Fruit fly (Drosophila melanogaster) whole organism, embryonic: ENCODE data around the gene CG6656.

Experiments
- Ada2b ChIP-seq: fragments of 200-800 bp; sonication (Bioruptor generic); IDR thresholded peaks from 2 replicates; pipeline ENCODE4 v1.3.6; 2022; ENCODE audit warnings: missing biosample characterization, missing genetic modification characterization
- Adf1 ChIP-seq: fragments of 200-800 bp; sonication (Bioruptor generic); IDR thresholded peaks from 2 replicates; pipeline ENCODE4 v1.3.6; 2022; ENCODE audit warnings: missing biosample characterization, missing genetic modification characterization
- Atf-2 ChIP-seq: fragments of 200-800 bp; sonication (Bioruptor generic); optimal IDR thresholded peaks from 2 replicates; lab custom pipeline; 2016; ENCODE audit warnings: missing biosample characterization, missing genetic modification characterization
- B-H1 ChIP-seq: fragments of 200-800 bp; sonication (Bioruptor generic); IDR thresholded peaks from 3 replicates; pipeline ENCODE4 v1.3.6; 2022; ENCODE audit warnings: missing biosample characterization, missing genetic modification characterization
- CG10147 ChIP-seq: fragments of 200-800 bp; sonication (Bioruptor generic); optimal IDR thresholded peaks from 2 replicates; lab custom pipeline; 2019; ENCODE audit warnings: missing biosample characterization, mild to moderate bottlenecking, missing genetic modification characterization, moderate library complexity
- CG11398 ChIP-seq: fragments of 200-800 bp; sonication (Bioruptor generic); optimal IDR thresholded peaks from 2 replicates; lab custom pipeline; 2016; ENCODE audit warnings: missing biosample characterization, missing genetic modification characterization
- CG11695 ChIP-seq: fragments of 200-800 bp; sonication (Bioruptor generic); IDR thresholded peaks from 3 replicates; pipeline ENCODE4 v1.3.6; 2022; ENCODE audit warnings: missing biosample characterization, missing genetic modification characterization
- CG14014 ChIP-seq: fragments of 200-800 bp; sonication (Bioruptor generic); IDR thresholded peaks from 2 replicates; pipeline ENCODE4 v1.3.6; 2022; ENCODE audit warnings: missing biosample characterization, missing genetic modification characterization
- CG16779 ChIP-seq: fragments of 200-800 bp; sonication (Bioruptor generic); IDR thresholded peaks from 2 replicates; pipeline ENCODE4 v1.3.6; 2022; ENCODE audit warnings: missing biosample characterization, missing genetic modification characterization
- CG18619 ChIP-seq: fragments of 200-800 bp; sonication (Bioruptor generic); optimal IDR thresholded peaks from 3 replicates; lab custom pipeline; 2017; ENCODE audit warnings: missing biosample characterization, mild to moderate bottlenecking, missing genetic modification characterization
- CG30020 ChIP-seq: fragments of 200-800 bp; optimal IDR thresholded peaks from 2 replicates; lab custom pipeline; 2019; ENCODE audit warnings: missing biosample characterization, mild to moderate bottlenecking, missing genetic modification characterization, moderate library complexity
- CG31365 ChIP-seq: fragments of 200-800 bp; sonication (Bioruptor generic); optimal IDR thresholded peaks from 2 replicates; lab custom pipeline; 2018; ENCODE audit warnings: missing biosample characterization, mild to moderate bottlenecking, missing genetic modification characterization
- CG33557 ChIP-seq: fragments of 200-800 bp; sonication (Bioruptor generic); optimal IDR thresholded peaks from 2 replicates; lab custom pipeline; 2019; ENCODE audit warnings: missing biosample characterization, mild to moderate bottlenecking, missing genetic modification characterization, moderate library complexity
- CG6689 ChIP-seq: fragments of 200-800 bp; sonication (Bioruptor generic); IDR thresholded peaks from 2 replicates; pipeline ENCODE4 v1.3.6; 2022; ENCODE audit warnings: missing biosample characterization, missing genetic modification characterization
- CG8290 ChIP-seq, 3 experiments: fragments of 200-800 bp; sonication (Bioruptor generic); optimal IDR thresholded peaks; 2 replicates each; lab custom pipeline; 2016 to 2019; ENCODE audit warnings: missing biosample characterization in 3 of 3, missing genetic modification characterization in 3 of 3, mild to moderate bottlenecking in 2 of 3, moderate library complexity in 1 of 3
- CG8944 ChIP-seq: fragments of 200-800 bp; sonication (Bioruptor generic); optimal IDR thresholded peaks from 3 replicates; lab custom pipeline; 2016; ENCODE audit warnings: missing biosample characterization, missing genetic modification characterization
- CG9876 ChIP-seq: fragments of 200-800 bp; sonication (Bioruptor generic); optimal IDR thresholded peaks from 2 replicates; lab custom pipeline; 2016; ENCODE audit warnings: missing biosample characterization, missing genetic modification characterization
- Chrac-16 ChIP-seq: fragments of 200-800 bp; sonication (Bioruptor generic); optimal IDR thresholded peaks from 3 replicates; lab custom pipeline; 2016; ENCODE audit warnings: missing biosample characterization, missing genetic modification characterization
- Dip3 ChIP-seq: fragments of 200-800 bp; sonication (Bioruptor generic); optimal IDR thresholded peaks from 3 replicates; lab custom pipeline; 2016; ENCODE audit warnings: missing biosample characterization, missing genetic modification characterization
- H15 ChIP-seq: fragments of 200-800 bp; sonication (Bioruptor generic); IDR thresholded peaks from 3 replicates; pipeline ENCODE4 v1.3.6; 2022; ENCODE audit warnings: missing biosample characterization, missing genetic modification characterization
- Hmx ChIP-seq: fragments of 200-800 bp; sonication (Bioruptor generic); optimal IDR thresholded peaks from 2 replicates; lab custom pipeline; 2016; ENCODE audit warnings: missing biosample characterization, missing genetic modification characterization
- Mad ChIP-seq: fragments of 200-800 bp; sonication (Bioruptor generic); optimal IDR thresholded peaks from 2 replicates; lab custom pipeline; 2016; ENCODE audit warnings: missing biosample characterization, missing genetic modification characterization
- Meics ChIP-seq: fragments of 200-800 bp; sonication (Bioruptor generic); optimal IDR thresholded peaks from 2 replicates; lab custom pipeline; 2017; ENCODE audit warnings: missing biosample characterization, mild to moderate bottlenecking, missing genetic modification characterization
- Mes4 ChIP-seq: fragments of 200-800 bp; sonication (Bioruptor generic); optimal IDR thresholded peaks from 2 replicates; lab custom pipeline; 2016; ENCODE audit warnings: missing biosample characterization, missing genetic modification characterization
- Mrtf ChIP-seq: fragments of 200-800 bp; sonication (Bioruptor generic); IDR thresholded peaks from 3 replicates; pipeline ENCODE4 v1.3.6; 2022; ENCODE audit warnings: missing biosample characterization, missing genetic modification characterization
- NfI ChIP-seq: fragments of 200-800 bp; sonication (Bioruptor generic); optimal IDR thresholded peaks from 3 replicates; lab custom pipeline; 2018; ENCODE audit warnings: missing biosample characterization, mild to moderate bottlenecking, missing genetic modification characterization, moderate library complexity
- PHDP ChIP-seq: fragments of 200-800 bp; sonication (Bioruptor generic); optimal IDR thresholded peaks from 3 replicates; lab custom pipeline; 2018; ENCODE audit warnings: missing biosample characterization, mild to moderate bottlenecking, missing genetic modification characterization, moderate library complexity
- Scr ChIP-seq: fragments of 200-800 bp; sonication (Bioruptor generic); IDR thresholded peaks from 2 replicates; pipeline ENCODE4 v1.3.6; 2022; ENCODE audit warnings: missing biosample characterization, missing genetic modification characterization; ENCODE audit not compliant: partially characterized antibody
- Sry-δ ChIP-seq: fragments of 200-800 bp; sonication (Bioruptor generic); optimal IDR thresholded peaks from 2 replicates; lab custom pipeline; 2016; ENCODE audit warnings: missing biosample characterization, missing genetic modification characterization
- Taf1 ChIP-seq: fragments of 200-800 bp; sonication (Bioruptor generic); IDR thresholded peaks from 2 replicates; pipeline ENCODE4 v1.3.6; 2022; ENCODE audit warnings: missing biosample characterization, missing genetic modification characterization
- Tbp ChIP-seq: fragments of >200 bp; optimal IDR thresholded peaks from 2 replicates; lab custom pipeline; 2018; ENCODE audit warnings: missing biosample characterization, missing genetic modification characterization
- YL-1 ChIP-seq: fragments of 200-800 bp; sonication (Bioruptor generic); optimal IDR thresholded peaks from 3 replicates; lab custom pipeline; 2017; ENCODE audit warnings: missing biosample characterization, mild to moderate bottlenecking, missing genetic modification characterization
- ara ChIP-seq: fragments of 200-800 bp; sonication (Bioruptor generic); IDR thresholded peaks from 2 replicates; pipeline ENCODE4 v1.3.6; 2022; ENCODE audit warnings: missing biosample characterization, missing genetic modification characterization
- cad ChIP-seq: fragments of >200 bp; optimal IDR thresholded peaks from 2 replicates; lab custom pipeline; 2017; ENCODE audit warnings: missing biosample characterization, missing genetic modification characterization
- chm ChIP-seq: fragments of 200-800 bp; sonication (Bioruptor generic); IDR thresholded peaks from 2 replicates; pipeline ENCODE4 v1.3.6; 2022; ENCODE audit warnings: missing biosample characterization, missing genetic modification characterization
- ci ChIP-seq: fragments of 200-800 bp; sonication (Bioruptor generic); IDR thresholded peaks from 3 replicates; pipeline ENCODE4 v1.3.6; 2022; ENCODE audit warnings: missing biosample characterization, missing genetic modification characterization
- dmrt11E ChIP-seq: fragments of 200-800 bp; sonication (Bioruptor generic); optimal IDR thresholded peaks from 3 replicates; lab custom pipeline; 2018; ENCODE audit warnings: missing biosample characterization, mild to moderate bottlenecking, missing genetic modification characterization, moderate library complexity
- dysf ChIP-seq: fragments of 200-800 bp; sonication (Bioruptor generic); IDR thresholded peaks from 3 replicates; pipeline ENCODE4 v1.3.6; 2022; ENCODE audit warnings: missing biosample characterization, missing genetic modification characterization
- ems ChIP-seq: fragments of 200-800 bp; sonication (Bioruptor generic); optimal IDR thresholded peaks from 3 replicates; lab custom pipeline; 2016; ENCODE audit warnings: missing biosample characterization, missing genetic modification characterization
- gce ChIP-seq: fragments of 200-800 bp; sonication (Bioruptor generic); IDR thresholded peaks from 3 replicates; pipeline ENCODE4 v1.3.6; 2022; ENCODE audit warnings: missing biosample characterization, missing genetic modification characterization
- gcm2 ChIP-seq: fragments of 200-800 bp; sonication (Bioruptor generic); optimal IDR thresholded peaks from 2 replicates; lab custom pipeline; 2016; ENCODE audit warnings: missing biosample characterization, missing genetic modification characterization
- kah ChIP-seq: fragments of 200-800 bp; sonication (Bioruptor generic); optimal IDR thresholded peaks from 2 replicates; lab custom pipeline; 2018; ENCODE audit warnings: missing biosample characterization, mild to moderate bottlenecking, missing genetic modification characterization
- ranshi ChIP-seq: fragments of 200-800 bp; sonication (Bioruptor generic); IDR thresholded peaks from 2 replicates; pipeline ENCODE4 v1.3.6; 2022; ENCODE audit warnings: missing biosample characterization, missing genetic modification characterization
- scrt ChIP-seq: fragments of 200-800 bp; sonication (Bioruptor generic); optimal IDR thresholded peaks from 2 replicates; lab custom pipeline; 2018; ENCODE audit warnings: missing biosample characterization, mild to moderate bottlenecking, missing genetic modification characterization, moderate library complexity
- ssp ChIP-seq: fragments of 200-800 bp; sonication (Bioruptor generic); IDR thresholded peaks from 2 replicates; pipeline ENCODE4 v1.3.6; 2022; ENCODE audit warnings: missing biosample characterization, missing genetic modification characterization
- tll ChIP-seq, 2 experiments: fragments of 200-800 bp in 1 of 2; fragments of >200 bp in 1 of 2; sonication (Bioruptor generic) in 1 of 2; optimal IDR thresholded peaks; 2 replicates each; lab custom pipeline; 2017 to 2019; ENCODE audit warnings: missing biosample characterization in 2 of 2, missing genetic modification characterization in 2 of 2, mild to moderate bottlenecking in 1 of 2, moderate library complexity in 1 of 2
- twi ChIP-seq: fragments of 200-800 bp; optimal IDR thresholded peaks from 2 replicates; lab custom pipeline; 2019; ENCODE audit warnings: missing biosample characterization, mild to moderate bottlenecking, missing genetic modification characterization, moderate library complexity
- vnd ChIP-seq: fragments of 200-800 bp; sonication (Bioruptor generic); IDR thresholded peaks from 3 replicates; pipeline ENCODE4 v1.3.6; 2022; ENCODE audit warnings: missing biosample characterization, missing genetic modification characterization; ENCODE audit not compliant: partially characterized antibody
- vvl ChIP-seq: fragments of 200-800 bp; sonication (Bioruptor generic); IDR thresholded peaks from 2 replicates; pipeline ENCODE4 v1.3.6; 2022; ENCODE audit warnings: missing biosample characterization, missing genetic modification characterization
- wdn ChIP-seq: fragments of 200-800 bp; sonication (Bioruptor generic); IDR thresholded peaks from 2 replicates; pipeline ENCODE4 v1.3.6; 2022; ENCODE audit warnings: missing biosample characterization, missing genetic modification characterization

Gene CG6656

DNA sequence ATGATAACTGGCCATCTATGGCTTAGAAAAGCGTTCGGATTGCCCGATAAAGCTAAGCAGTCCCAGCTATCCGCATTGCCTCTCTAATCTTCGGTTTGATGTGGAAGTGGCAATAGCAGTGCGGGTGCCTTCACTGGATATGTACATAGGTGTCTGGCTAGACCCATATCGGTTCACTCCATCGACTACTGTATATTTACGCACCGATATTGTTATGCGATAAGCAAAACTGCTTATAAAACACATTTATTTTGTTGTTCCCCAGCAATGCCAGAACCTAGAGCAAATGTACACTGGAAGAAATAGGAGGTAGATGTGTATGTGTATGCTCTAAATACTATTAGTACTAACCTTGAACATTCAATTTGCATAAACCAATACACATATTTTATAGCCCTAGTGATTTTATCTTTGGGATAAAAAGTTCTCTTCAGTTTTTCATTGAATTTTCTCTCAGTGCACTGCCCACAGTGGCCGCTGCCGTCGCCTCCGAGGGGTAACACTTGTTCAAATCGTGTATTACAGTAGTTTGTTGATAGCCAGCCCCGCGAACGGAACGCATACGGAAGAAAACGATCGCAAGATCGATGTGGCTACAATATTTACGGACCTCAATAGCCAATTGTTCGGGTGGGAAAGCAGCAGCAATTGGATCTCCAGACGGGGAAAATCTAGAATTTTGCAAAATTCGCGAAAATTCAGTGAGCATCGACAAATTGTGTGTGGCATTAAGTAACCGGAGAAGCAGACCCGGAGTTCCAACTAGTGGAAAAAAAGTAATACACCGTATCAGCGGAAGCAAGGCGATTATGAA, 4.7 kb upstream of the CG6656 start, which contains the start of gene CG31431 (continued):
- TF ChIP-seq dysf (GFP tag; lab: Robert Waterston, UW) (peak; percentile 98), Meics (GFP tag; lab: Kevin White, UChicago) (peak; percentile 98), CG14014 (GFP tag; lab: Robert Waterston, UW) (peak; percentile 98), vvl (GFP tag; lab: Robert Waterston, UW) (peak; percentile 99), ara (GFP tag; lab: Robert Waterston, UW) (peak; percentile 97), cad (no peak), CG16779 (GFP tag; lab: Robert Waterston, UW) (peak; percentile 96), Hmx (GFP tag; lab: Kevin White, UChicago) (peak; percentile 92), Chrac-16 (GFP tag; lab: Kevin White, UChicago) (peak; percentile 96), tll (GFP tag; optimal IDR thresholded peaks at IDR 0.05; lab: Kevin White, UChicago) (peak in 1 of 2 experiments; percentile 72), CG8944 (GFP tag; lab: Kevin White, UChicago) (peak; percentile 98), Ada2b (peak; percentile 98), ems (GFP tag; lab: Kevin White, UChicago) (peak; percentile 97), PHDP (tag; lab: Kevin White, UChicago) (peak; percentile 98), gce (GFP tag; lab: Robert Waterston, UW) (peak; percentile 95), CG11695 (GFP tag; lab: Robert Waterston, UW) (peak; percentile 98), CG9876 (GFP tag; lab: Kevin White, UChicago) (peak; percentile 94), Scr (GFP tag; lab: Robert Waterston, UW) (no peak), Tbp (GFP tag; lab: Kevin White, UChicago) (no peak), ranshi (GFP tag; lab: Robert Waterston, UW) (peak; percentile 98), Sry-δ (GFP tag; lab: Kevin White, UChicago) (peak; percentile 78), YL-1 (GFP tag; lab: Kevin White, UChicago) (peak; percentile 83), CG10147 (GFP tag; lab: Kevin White, UChicago) (peak; percentile 95), ssp (GFP tag; lab: Robert Waterston, UW) (peak; percentile 89), chm (GFP tag; lab: Robert Waterston, UW) (peak; percentile 96), Atf-2 (GFP tag; lab: Kevin White, UChicago) (peak; percentile 96), CG8290 (GFP tag; optimal IDR thresholded peaks at IDR 0.05; lab: Kevin White, UChicago) (peak; percentile 93), CG8290 (tag; optimal IDR thresholded peaks at IDR 0.05; lab: Kevin White, UChicago) (peak; percentile 71 to 99), vnd (GFP tag; lab: Robert Waterston, UW) (no peak), B-H1 (GFP tag; lab: Robert Waterston, UW) (peak; percentile 95), CG30020 (tag; lab: Kevin White, UChicago) (peak; percentile 77), wdn (GFP tag; lab: Robert Waterston, UW) (peak; percentile 97), CG31365 (tag; lab: Kevin White, UChicago) (peak; percentile 88), dmrt11E (tag; lab: Kevin White, UChicago) (peak; percentile 94), twi (peak; percentile 93), Dip3 (peak; percentile 97), H15 (GFP tag; lab: Robert Waterston, UW) (peak; percentile 96), Mad (peak; percentile 94), CG33557 (GFP tag; lab: Kevin White, UChicago) (peak; percentile 92), Taf1 (GFP tag; lab: Robert Waterston, UW) (peak; percentile 97), CG11398 (GFP tag; lab: Kevin White, UChicago) (peak; percentile 96), Adf1 (peak; percentile 86), kah (GFP tag; lab: Kevin White, UChicago) (peak; percentile 93), Mes4 (GFP tag; lab: Kevin White, UChicago) (peak; percentile 94), NfI (GFP tag; lab: Kevin White, UChicago) (peak; percentile 96), scrt (peak; percentile 95), Mrtf (GFP tag; lab: Robert Waterston, UW) (peak; percentile 97), gcm2 (GFP tag; lab: Kevin White, UChicago) (peak; percentile 89), CG18619 (peak; percentile 95), CG6689 (GFP tag; lab: Robert Waterston, UW) (peak; percentile 97), ci (GFP tag; lab: Robert Waterston, UW) (peak; percentile 98)
